Worm (Caenorhabditis elegans) whole organism, young adult: ENCODE results near the gene C04E6.5.

ENCODE experiments used
- B0336.3 ChIP-seq: fragments of 200-800 bp; sonication (Bioruptor generic); IDR thresholded peaks from 2 replicates; pipeline ENCODE4 v1.3.6; 2022; ENCODE audit warnings: missing genetic modification characterization, missing compliant biosample characterization
- F39B2.1 ChIP-seq: fragments of 200-800 bp; sonication (Bioruptor generic); IDR thresholded peaks from 2 replicates; pipeline ENCODE4 v1.3.6; 2022; ENCODE audit warnings: missing genetic modification reagents, missing genetic modification characterization, missing compliant biosample characterization
- Y53G8AR.9 ChIP-seq: fragments of 200-800 bp; sonication (Bioruptor generic); conservative IDR thresholded peaks from 2 replicates; pipeline ENCODE4 v1.3.6; 2022; ENCODE audit warnings: missing genetic modification reagents, missing genetic modification characterization, missing compliant biosample characterization
- Y95B8A.8 ChIP-seq: fragments of 200-800 bp; sonication (Bioruptor generic); IDR thresholded peaks from 2 replicates; pipeline ENCODE4 v1.3.6; 2022; ENCODE audit warnings: missing genetic modification reagents, missing genetic modification characterization, missing compliant biosample characterization
- ccch-3 ChIP-seq: fragments of 200-800 bp; sonication (Bioruptor generic); optimal IDR thresholded peaks from 2 replicates; lab custom pipeline; 2018; ENCODE audit warnings: mild to moderate bottlenecking, missing genetic modification characterization, missing compliant biosample characterization
- egl-18 ChIP-seq: fragments of 200-800 bp; sonication (Bioruptor generic); IDR thresholded peaks from 2 replicates; pipeline ENCODE4 v1.3.6; 2022; ENCODE audit warnings: missing genetic modification reagents, missing genetic modification characterization, missing compliant biosample characterization
- hmg-20 ChIP-seq: fragments of 200-800 bp; sonication (Bioruptor generic); IDR thresholded peaks from 2 replicates; pipeline ENCODE4 v1.3.6; 2022; ENCODE audit warnings: missing genetic modification reagents, missing genetic modification characterization, missing compliant biosample characterization
- lin-35 ChIP-seq, 3 experiments: fragments of 150-350 bp in 2 of 3; sonication (generic microtip) in 1 of 3; optimal IDR thresholded peaks; 2 replicates each; lab custom pipeline; 2014 to 2018; ENCODE audit warnings: missing biosample characterization in 3 of 3, missing genetic modification characterization in 3 of 3, missing genetic modification reagents in 3 of 3
- lir-1 ChIP-seq: fragments of 200-800 bp; sonication (Bioruptor generic); conservative IDR thresholded peaks from 2 replicates; pipeline ENCODE4 v1.3.6; 2022; ENCODE audit warnings: missing genetic modification reagents, missing genetic modification characterization, missing compliant biosample characterization
- mel-28 ChIP-seq: sonication (generic microtip); optimal IDR thresholded peaks from 2 replicates; lab custom pipeline; 2016; ENCODE audit warnings: borderline replicate concordance, mild to moderate bottlenecking, missing genetic modification characterization, missing compliant biosample characterization
- nfya-1 ChIP-seq: sonication (generic microtip); optimal IDR thresholded peaks from 2 replicates; lab custom pipeline; 2017; ENCODE audit warnings: antibody characterized with exemption, missing compliant biosample characterization, missing genetic modification characterization, borderline replicate concordance; ENCODE audit not compliant: insufficient read depth
- nhr-27 ChIP-seq: fragments of 200-800 bp; sonication (Bioruptor generic); optimal IDR thresholded peaks from 2 replicates; lab custom pipeline; 2018; ENCODE audit warnings: mild to moderate bottlenecking, missing genetic modification characterization, moderate library complexity, missing compliant biosample characterization
- nhr-90 ChIP-seq: sonication (generic microtip); optimal IDR thresholded peaks from 2 replicates; lab custom pipeline; 2016; ENCODE audit warnings: missing genotype, mild to moderate bottlenecking, missing genetic modification characterization, missing compliant biosample characterization
- snpc-3.4 ChIP-seq: sonication (generic microtip); optimal IDR thresholded peaks from 2 replicates; lab custom pipeline; 2017; ENCODE audit warnings: missing genetic modification characterization, mild to moderate bottlenecking, missing compliant biosample characterization, antibody characterized with exemption, moderate library complexity, missing genotype, missing genetic modification reagents

Gene C04E6.5

DNA sequence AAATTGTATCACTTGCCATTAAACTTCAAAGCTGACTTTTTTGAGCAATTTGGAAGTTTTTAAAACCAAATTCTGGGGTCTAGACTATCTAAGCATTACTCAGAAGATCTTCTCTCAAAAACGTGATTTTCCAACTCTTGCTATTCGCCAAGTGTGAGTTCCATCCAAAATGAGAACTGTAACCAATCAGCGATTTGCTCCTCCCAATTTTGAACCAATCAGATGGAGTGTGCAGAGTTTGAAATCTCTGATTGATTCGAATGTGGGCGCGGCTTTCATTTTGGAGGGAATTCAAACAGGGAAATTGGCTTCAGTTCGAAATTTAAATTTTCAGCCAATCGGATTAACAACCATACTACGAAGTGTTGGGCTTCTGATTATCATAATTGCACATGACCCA is 51.2 kb downstream of the C04E6.5 start:
- TF ChIP-seq egl-18 (GFP tag; lab: Robert Waterston, UW), result no peak
- TF ChIP-seq nhr-90 (tag; lab: Kevin White, UChicago), result no peak
- no peak for TF ChIP-seq nfya-1 (tag; lab: Kevin White, UChicago)
- TF ChIP-seq lin-35 (GFP tag; optimal IDR thresholded peaks at IDR 0.05; lab: Kevin White, UChicago), result no peak
- no peak for TF ChIP-seq ccch-3 (GFP tag; lab: Kevin White, UChicago)
- TF ChIP-seq snpc-3.4, result no peak
- TF ChIP-seq Y95B8A.8 (GFP tag; lab: Robert Waterston, UW), result no peak
- TF ChIP-seq lir-1 (GFP tag; lab: Robert Waterston, UW), result no peak
- TF ChIP-seq Y53G8AR.9 (GFP tag; lab: Robert Waterston, UW), result no peak
- no peak for TF ChIP-seq nhr-27
- TF ChIP-seq hmg-20 (GFP tag; lab: Robert Waterston, UW), result no peak
- TF ChIP-seq F39B2.1, result no peak
- TF ChIP-seq mel-28 (tag; lab: Kevin White, UChicago), result no peak
- no peak for TF ChIP-seq B0336.3 (GFP tag; lab: Robert Waterston, UW)
